Fruit fly (Drosophila melanogaster): Measurements from ENCODE around the gene Stip1.

DNA sequence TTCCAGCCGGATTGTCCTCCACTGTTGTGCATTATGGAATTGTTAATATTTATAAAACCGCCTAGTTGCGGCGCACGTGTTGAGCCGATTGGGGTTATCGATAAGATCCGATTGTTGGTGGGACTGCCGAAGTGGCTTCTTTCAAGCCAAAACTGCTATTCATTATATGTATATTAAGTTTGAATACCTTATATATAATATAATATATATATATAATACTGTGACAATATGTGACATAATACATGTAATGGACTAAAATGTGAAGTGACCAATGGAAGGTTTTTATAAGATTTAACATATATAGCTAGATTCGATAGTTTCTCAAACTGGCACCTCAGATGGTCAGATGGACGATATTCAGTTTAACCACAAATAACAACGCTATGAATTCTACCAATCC, 21.3 kb upstream of the Stip1 start, which contains the start of the genes mbm and CG11555:
- TF ChIP-seq CG17361 (GFP tag; IDR thresholded peaks at IDR 0.05) (peak; percentile 44; the same call in 1 of the 3 replicates), peb (GFP tag; IDR thresholded peaks at IDR 0.05) (no peak), row (GFP tag; IDR thresholded peaks at IDR 0.05) (peak; percentile 80), fd102C (GFP tag; optimal IDR thresholded peaks at IDR 0.05) (no peak), CG12659 (GFP tag; optimal IDR thresholded peaks at IDR 0.05) (peak; percentile 45), sob (GFP tag; IDR thresholded peaks at IDR 0.05) (no peak), CG6254 (GFP tag; optimal IDR thresholded peaks at IDR 0.05) (no peak), CG4617 (GFP tag; optimal IDR thresholded peaks at IDR 0.05; ENCODE audit: borderline replicate concordance) (peak; percentile 10), CG4328 (GFP tag; optimal IDR thresholded peaks at IDR 0.05) (no peak), CG17328 (GFP tag; IDR thresholded peaks at IDR 0.05) (no peak), lbe (GFP tag; optimal IDR thresholded peaks at IDR 0.05) (no peak), Nf-YC (tag; optimal IDR thresholded peaks at IDR 0.05) (peak; percentile 74), Gug (GFP tag; IDR thresholded peaks at IDR 0.05) (no peak), br (optimal IDR thresholded peaks at IDR 0.05) (no peak)
